Fruit fly (Drosophila melanogaster) whole organism, pupa: Measurements from ENCODE around the gene Nedd8.

Experiments
- CG32121 ChIP-seq: fragments of 200-800 bp; sonication (Bioruptor generic); IDR thresholded peaks from 2 replicates; pipeline ENCODE4 v1.3.6; 2022; ENCODE audit warnings: missing biosample characterization, missing genetic modification characterization
- CG8301 ChIP-seq: fragments of 200-800 bp; sonication (Bioruptor generic); optimal IDR thresholded peaks from 2 replicates; lab custom pipeline; 2018; ENCODE audit warnings: missing biosample characterization, mild to moderate bottlenecking, missing genetic modification characterization
- CG9948 ChIP-seq: fragments of 200-800 bp; sonication (Bioruptor generic); optimal IDR thresholded peaks from 2 replicates; lab custom pipeline; 2018; ENCODE audit warnings: missing biosample characterization, mild to moderate bottlenecking, missing genetic modification characterization, moderate library complexity
- D1 ChIP-seq: fragments of 200-800 bp; sonication (Bioruptor generic); optimal IDR thresholded peaks from 2 replicates; lab custom pipeline; 2018; ENCODE audit warnings: missing biosample characterization, mild to moderate bottlenecking, missing genetic modification characterization, moderate library complexity
- Snoo ChIP-seq: fragments of 200-800 bp; sonication (Bioruptor generic); optimal IDR thresholded peaks from 3 replicates; lab custom pipeline; 2017; ENCODE audit warnings: missing biosample characterization, mild to moderate bottlenecking, missing genetic modification characterization, inconsistent platforms
- rn ChIP-seq: fragments of 200-800 bp; sonication (Bioruptor generic); IDR thresholded peaks from 2 replicates; pipeline ENCODE4 v1.3.6; 2022; ENCODE audit warnings: missing biosample characterization, missing genetic modification characterization

DNA sequence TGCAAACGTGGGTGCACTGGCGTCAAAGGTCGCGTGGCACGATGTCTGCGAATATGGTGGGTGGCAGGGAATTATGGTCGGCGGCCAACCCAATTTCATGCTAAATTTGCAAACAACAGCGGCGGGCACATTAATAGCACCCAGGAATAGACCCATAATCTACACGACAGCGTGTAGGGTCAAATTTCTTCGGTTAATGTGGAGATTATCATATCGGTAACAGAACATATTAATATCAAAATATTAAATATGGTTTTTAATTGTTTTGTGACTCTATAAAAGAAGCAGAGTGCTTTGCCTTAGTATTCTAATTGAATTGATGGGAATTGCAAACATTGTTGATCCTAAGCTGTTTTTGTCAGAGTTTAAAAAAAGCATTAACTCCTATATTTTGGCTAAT lies 27.3 kb upstream of the Nedd8 start:
- TF ChIP-seq CG8301 (tag; lab: Kevin White, UChicago), result no peak
- TF ChIP-seq CG32121 (GFP tag; lab: Robert Waterston, UW), result no peak
- no peak for TF ChIP-seq Snoo
- no peak for TF ChIP-seq D1
- no peak for TF ChIP-seq CG9948 (tag; lab: Kevin White, UChicago)
- no peak for TF ChIP-seq rn (GFP tag; lab: Robert Waterston, UW)
